Worm (Caenorhabditis elegans) whole organism, young adult: ENCODE measurements around the gene F49C12.6.

Experiments
- ceh-91 ChIP-seq: fragments of 200-800 bp; sonication (Bioruptor generic); IDR thresholded peaks from 2 replicates; pipeline ENCODE4 v1.3.6; 2022; ENCODE audit warnings: missing genetic modification reagents, missing genetic modification characterization, missing compliant biosample characterization
- rcor-1 ChIP-seq: fragments of 200-800 bp; sonication (Bioruptor generic); IDR thresholded peaks from 2 replicates; pipeline ENCODE4 v1.3.6; 2022; ENCODE audit warnings: missing genetic modification reagents, missing genetic modification characterization, missing compliant biosample characterization

DNA sequence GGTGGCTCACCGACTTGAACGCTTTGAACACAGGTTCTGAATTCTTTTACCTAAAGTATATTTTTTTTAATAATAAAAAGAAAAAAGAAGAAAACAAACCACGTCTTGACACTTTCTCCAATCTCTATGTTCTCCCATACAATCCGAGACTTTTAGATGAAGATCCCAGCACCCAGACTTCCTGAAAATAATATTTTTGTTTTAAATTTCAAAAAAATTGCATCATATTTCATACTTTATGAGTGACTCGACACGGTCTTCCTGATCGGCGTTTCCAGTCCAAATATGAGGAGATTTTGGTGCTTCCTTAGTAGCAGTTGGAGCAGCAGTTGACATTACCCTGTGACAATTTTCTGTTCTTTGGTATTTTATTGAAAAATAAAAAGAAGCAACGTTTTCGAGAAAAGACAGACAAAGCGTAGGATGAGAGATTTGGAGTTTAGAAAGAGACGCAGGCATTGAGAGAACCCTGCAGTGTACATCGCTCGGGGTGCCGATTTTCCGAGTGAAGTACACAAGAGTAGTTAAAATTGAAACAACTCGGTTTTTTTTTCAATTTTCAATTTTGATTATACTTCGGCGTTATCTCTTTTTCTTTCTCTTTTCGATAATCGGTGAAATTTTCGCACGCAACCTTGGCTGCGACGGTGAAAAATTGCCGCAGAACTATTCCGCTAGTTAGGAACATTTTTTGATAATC, 26.8 kb upstream of the F49C12.6 start, which contains the start of the genes coa-4 and T20D3.14:
- no peak for TF ChIP-seq ceh-91 (GFP tag; lab: Robert Waterston, UW)
- TF ChIP-seq rcor-1 (GFP tag; lab: Robert Waterston, UW) = no peak
